Fruit fly (Drosophila melanogaster) whole organism, embryonic: ENCODE measurements around the gene CG43051.

ENCODE experiments used
- gfzf ChIP-seq: fragments of 200-800 bp; sonication (Bioruptor generic); optimal IDR thresholded peaks from 2 replicates; lab custom pipeline; 2016; ENCODE audit warnings: missing biosample characterization, mild to moderate bottlenecking, missing genetic modification characterization, moderate library complexity
- psq ChIP-seq: fragments of 200-800 bp; sonication (Bioruptor generic); optimal IDR thresholded peaks from 2 replicates; lab custom pipeline; 2017; ENCODE audit warnings: missing biosample characterization, missing genetic modification characterization

- TF ChIP-seq gfzf (GFP tag; lab: Kevin White, UChicago) = no peak
- TF ChIP-seq psq (GFP tag; lab: Kevin White, UChicago) = no peak
Observed at dm6 chr2L:12463037-12463436, 44.7 kb upstream of the CG43051 start.
